Worm (Caenorhabditis elegans) whole organism, L3 larva: ENCODE results near the gene ctsa-1.2.

Source experiments
- ZK546.5 ChIP-seq: sonication (generic microtip); optimal IDR thresholded peaks from 2 replicates; lab custom pipeline; 2017; ENCODE audit warnings: missing biosample characterization, missing genetic modification characterization
- aly-2 ChIP-seq: fragments of 150-350 bp; optimal IDR thresholded peaks from 2 replicates; lab custom pipeline; 2014; ENCODE audit warnings: missing biosample characterization, missing genetic modification characterization
- ama-1 ChIP-seq: fragments of 150-350 bp; optimal IDR thresholded peaks from 2 replicates; lab custom pipeline; 2018
- ceh-28 ChIP-seq: fragments of 150-350 bp; optimal IDR thresholded peaks from 2 replicates; lab custom pipeline; 2014; ENCODE audit warnings: missing biosample characterization, missing genetic modification reagents, missing genetic modification characterization
- ceh-9 ChIP-seq: sonication (generic microtip); optimal IDR thresholded peaks from 2 replicates; lab custom pipeline; 2018; ENCODE audit warnings: missing biosample characterization, missing genetic modification characterization
- elt-2 ChIP-seq: sonication (generic microtip); optimal IDR thresholded peaks from 2 replicates; lab custom pipeline; 2016; ENCODE audit warnings: missing genetic modification reagents, mild to moderate bottlenecking, missing genetic modification characterization, missing compliant biosample characterization
- elt-3 ChIP-seq, 3 experiments: fragments of 150-350 bp in 1 of 3; sonication (generic microtip) in 2 of 3; optimal IDR thresholded peaks; 2 replicates in 2 of 3; 4 replicates in 1 of 3; lab custom pipeline; 2014 to 2017; ENCODE audit warnings: missing biosample characterization in 3 of 3, missing genetic modification characterization in 3 of 3
- eor-1 ChIP-seq, 2 experiments: fragments of 150-350 bp; optimal IDR thresholded peaks; 2 replicates each; lab custom pipeline; 2014 to 2018; ENCODE audit warnings: missing biosample characterization in 2 of 2, missing genetic modification characterization in 2 of 2
- fkh-10 ChIP-seq: sonication (generic microtip); optimal IDR thresholded peaks from 2 replicates; lab custom pipeline; 2017; ENCODE audit warnings: missing biosample characterization, missing genetic modification reagents, missing genetic modification characterization
- fkh-2 ChIP-seq: fragments of 150-350 bp; optimal IDR thresholded peaks from 2 replicates; lab custom pipeline; 2014; ENCODE audit warnings: missing biosample characterization, missing genetic modification reagents, missing genetic modification characterization
- fos-1 ChIP-seq: fragments of 150-350 bp; optimal IDR thresholded peaks from 2 replicates; lab custom pipeline; 2014; ENCODE audit warnings: missing biosample characterization, missing genetic modification characterization
- hmg-11 ChIP-seq: sonication (generic microtip); optimal IDR thresholded peaks from 2 replicates; lab custom pipeline; 2016; ENCODE audit warnings: missing genetic modification characterization, missing compliant biosample characterization
- lin-15B ChIP-seq: fragments of 150-350 bp; optimal IDR thresholded peaks from 2 replicates; lab custom pipeline; 2014; ENCODE audit warnings: missing biosample characterization, missing genetic modification characterization
- lin-39 ChIP-seq: fragments of 150-350 bp; optimal IDR thresholded peaks from 2 replicates; lab custom pipeline; 2018; ENCODE audit warnings: missing biosample characterization, missing genetic modification reagents, missing genetic modification characterization
- lsy-12 ChIP-seq: sonication (generic microtip); optimal IDR thresholded peaks from 2 replicates; lab custom pipeline; 2016; ENCODE audit warnings: mild to moderate bottlenecking, missing genetic modification characterization, missing compliant biosample characterization
- nfya-1 ChIP-seq: sonication (generic microtip); optimal IDR thresholded peaks from 2 replicates; lab custom pipeline; 2017; ENCODE audit warnings: missing genetic modification characterization, mild to moderate bottlenecking, missing compliant biosample characterization, antibody characterized with exemption, moderate library complexity; ENCODE audit not compliant: insufficient read depth
- nhr-11 ChIP-seq: fragments of 150-350 bp; optimal IDR thresholded peaks from 2 replicates; lab custom pipeline; 2014; ENCODE audit warnings: missing biosample characterization, missing genetic modification characterization
- nhr-12 ChIP-seq: fragments of 150-350 bp; optimal IDR thresholded peaks from 2 replicates; lab custom pipeline; 2014; ENCODE audit warnings: missing biosample characterization, missing genetic modification characterization
- nhr-23 ChIP-seq: fragments of 150-350 bp; optimal IDR thresholded peaks from 2 replicates; lab custom pipeline; 2014; ENCODE audit warnings: missing biosample characterization, missing genetic modification reagents, missing genetic modification characterization
- nhr-237 ChIP-seq: fragments of 150-350 bp; optimal IDR thresholded peaks from 2 replicates; lab custom pipeline; 2014; ENCODE audit warnings: missing biosample characterization, missing genetic modification characterization
- nhr-25 ChIP-seq: sonication (generic microtip); optimal IDR thresholded peaks from 2 replicates; lab custom pipeline; 2017; ENCODE audit warnings: missing biosample characterization, missing genetic modification characterization
- nhr-28 ChIP-seq: fragments of 150-350 bp; optimal IDR thresholded peaks from 2 replicates; lab custom pipeline; 2014; ENCODE audit warnings: missing biosample characterization, missing genetic modification characterization
- nhr-76 ChIP-seq: fragments of 150-350 bp; sonication (generic microtip); optimal IDR thresholded peaks from 5 replicates; lab custom pipeline; 2014; ENCODE audit warnings: missing biosample characterization, missing genetic modification characterization
- pha-4 ChIP-seq: fragments of 150-350 bp; optimal IDR thresholded peaks from 2 replicates; lab custom pipeline; 2014; ENCODE audit warnings: missing biosample characterization, missing genetic modification reagents, missing genetic modification characterization
- pqm-1 ChIP-seq: fragments of 150-350 bp; optimal IDR thresholded peaks from 2 replicates; lab custom pipeline; 2017; ENCODE audit warnings: missing biosample characterization, missing genetic modification characterization, inconsistent platforms
- sea-2 ChIP-seq: fragments of 150-350 bp; sonication (generic microtip); optimal IDR thresholded peaks from 4 replicates; lab custom pipeline; 2014; ENCODE audit warnings: missing biosample characterization, missing genetic modification reagents, missing genetic modification characterization
- skn-1 ChIP-seq: fragments of 150-350 bp; optimal IDR thresholded peaks from 2 replicates; lab custom pipeline; 2014; ENCODE audit warnings: missing biosample characterization, missing genetic modification characterization
- snpc-4 ChIP-seq: fragments of 150-350 bp; optimal IDR thresholded peaks from 2 replicates; lab custom pipeline; 2014; ENCODE audit warnings: missing biosample characterization, missing genetic modification characterization
- tbx-2 ChIP-seq: sonication (generic microtip); optimal IDR thresholded peaks from 2 replicates; lab custom pipeline; 2016; ENCODE audit warnings: mild to moderate bottlenecking, missing genetic modification characterization, missing compliant biosample characterization
- ztf-4 ChIP-seq: fragments of 150-350 bp; optimal IDR thresholded peaks from 2 replicates; lab custom pipeline; 2014; ENCODE audit warnings: missing biosample characterization, missing genetic modification characterization

The ctsa-1.2 gene

ce11 chrII:11739199-11739598 is at the start of gene ctsa-1.2:
TSS of gene ctsa-1.2 (plus strand) at chrII:11739358.
- TF ChIP-seq pqm-1 (tag; lab: Kevin White, UChicago) (peak; percentile 94), fos-1 (tag; lab: Kevin White, UChicago) (no peak), elt-2 (peak; percentile 94)

- TF ChIP-seq nhr-12 (tag; lab: Kevin White, UChicago), result no peak
- TF ChIP-seq hmg-11, result no peak
- TF ChIP-seq fos-1 (tag; lab: Kevin White, UChicago), result no peak
- TF ChIP-seq fkh-10, result no peak
- no peak for TF ChIP-seq ztf-4 (tag; lab: Kevin White, UChicago)
Measured at ce11 chrII:11689941-11690340, 49.2 kb upstream of the ctsa-1.2 start.

ce11 chrII:11690868-11691267 is 48.3 kb upstream of the ctsa-1.2 start:
- no peak for TF ChIP-seq ZK546.5 (tag; lab: Kevin White, UChicago)
- TF ChIP-seq fkh-2 (tag; lab: Kevin White, UChicago), result no peak
- TF ChIP-seq elt-3 (tag; optimal IDR thresholded peaks at IDR 0.05; lab: Kevin White, UChicago), result no peak
- no peak for TF ChIP-seq tbx-2
- TF ChIP-seq lsy-12, result no peak
- no peak for TF ChIP-seq skn-1 (tag; lab: Kevin White, UChicago)
- no peak for TF ChIP-seq lin-15B (tag; lab: Kevin White, UChicago)
- no peak for TF ChIP-seq eor-1 (tag; optimal IDR thresholded peaks at IDR 0.05; lab: Kevin White, UChicago)
- TF ChIP-seq ceh-9 (tag; lab: Kevin White, UChicago), result no peak
- TF ChIP-seq lin-39 (tag; lab: Kevin White, UChicago), result no peak
- TF ChIP-seq, all 47 proteins: peak for 0

ce11 chrII:11694432-11694831 is 44.7 kb upstream of the ctsa-1.2 start:
- TF ChIP-seq nhr-12 (tag; lab: Kevin White, UChicago) (no peak), nfya-1 (tag; lab: Kevin White, UChicago) (peak; percentile 45), nhr-23 (tag; lab: Kevin White, UChicago) (peak; percentile 47), elt-2 (peak; percentile 7), lin-15B (tag; lab: Kevin White, UChicago) (peak; percentile 31), nhr-11 (tag; lab: Kevin White, UChicago) (no peak), nhr-28 (tag; lab: Kevin White, UChicago) (no peak), ceh-28 (tag; lab: Kevin White, UChicago) (no peak), snpc-4 (tag; lab: Kevin White, UChicago) (peak; percentile 56), ceh-9 (tag; lab: Kevin White, UChicago) (no peak), lin-39 (tag; lab: Kevin White, UChicago) (peak; percentile 40), hmg-11 (peak; percentile 57), pha-4 (tag; lab: Kevin White, UChicago) (peak; percentile 59)
- TF ChIP-seq, all 47 proteins: peak for 8

ce11 chrII:11695161-11695944 is 43.8 kb upstream of the ctsa-1.2 start, which contains the start of gene tars-1:
TSS of gene tars-1 (minus strand) at chrII:11695657.
- TF ChIP-seq nhr-23 (tag; lab: Kevin White, UChicago), result peak; percentile 21
- TF ChIP-seq, all 47 proteins: peak for 1; not testable (repeated sequence) for 46

ce11 chrII:11695945-11696270 is 43.2 kb upstream of the ctsa-1.2 start, which contains the start of gene xpf-1:
TSS of gene xpf-1 (plus strand) at chrII:11696171.
- no peak for TF ChIP-seq nhr-76 (tag; lab: Kevin White, UChicago)
- TF ChIP-seq lin-15B (tag; lab: Kevin White, UChicago), result no peak
- TF ChIP-seq nhr-237, result no peak
- no peak for TF ChIP-seq ama-1
- no peak for TF ChIP-seq nhr-25
- no peak for TF ChIP-seq sea-2 (GFP tag; lab: Kevin White, UChicago)
- TF ChIP-seq aly-2, result no peak
